Worm (Caenorhabditis elegans) whole organism, L4 larva: ENCODE measurements around the gene C01G12.5.

ENCODE experiments used
- F37D6.2 ChIP-seq: sonication (generic microtip); optimal IDR thresholded peaks from 2 replicates; lab custom pipeline; 2016; ENCODE audit warnings: mild to moderate bottlenecking, missing genetic modification characterization, missing compliant biosample characterization
- egl-27 ChIP-seq: sonication (generic microtip); optimal IDR thresholded peaks from 3 replicates; lab custom pipeline; 2017; ENCODE audit warnings: missing biosample characterization, missing genetic modification reagents, missing genetic modification characterization
- fkh-10 ChIP-seq: fragments of 150-350 bp; optimal IDR thresholded peaks from 2 replicates; lab custom pipeline; 2014; ENCODE audit warnings: missing biosample characterization, missing genetic modification reagents, missing genetic modification characterization
- fos-1 ChIP-seq: fragments of 150-350 bp; optimal IDR thresholded peaks from 2 replicates; lab custom pipeline; 2014; ENCODE audit warnings: missing biosample characterization, missing genetic modification characterization
- lin-13 ChIP-seq: fragments of 150-350 bp; optimal IDR thresholded peaks from 2 replicates; lab custom pipeline; 2014; ENCODE audit warnings: missing biosample characterization, missing genetic modification reagents, missing genetic modification characterization
- madf-5 ChIP-seq, 2 experiments: fragments of 200-800 bp; sonication (Bioruptor generic); IDR thresholded peaks; 2 replicates each; pipeline ENCODE4 v1.3.6; 2022; ENCODE audit warnings: missing compliant biosample characterization in 2 of 2, missing genetic modification characterization in 2 of 2
- nhr-10 ChIP-seq: fragments of 150-350 bp; optimal IDR thresholded peaks from 2 replicates; lab custom pipeline; 2014; ENCODE audit warnings: missing biosample characterization, missing genetic modification characterization
- nhr-11 ChIP-seq: fragments of 150-350 bp; optimal IDR thresholded peaks from 2 replicates; lab custom pipeline; 2014; ENCODE audit warnings: missing biosample characterization, missing genetic modification characterization
- unc-130 ChIP-seq: sonication (generic microtip); optimal IDR thresholded peaks from 2 replicates; lab custom pipeline; 2016; ENCODE audit warnings: missing genetic modification reagents, missing genetic modification characterization, missing compliant biosample characterization

- TF ChIP-seq nhr-11 (tag; lab: Kevin White, UChicago): no peak
- TF ChIP-seq fkh-10: no peak
- TF ChIP-seq nhr-10 (tag; lab: Kevin White, UChicago): no peak
- TF ChIP-seq fos-1: no peak
- no peak for TF ChIP-seq egl-27 (tag; lab: Kevin White, UChicago)
- no peak for TF ChIP-seq unc-130 (GFP tag; lab: Kevin White, UChicago)
- no peak for TF ChIP-seq lin-13
- TF ChIP-seq madf-5 (GFP tag; IDR thresholded peaks at IDR 0.05; lab: Robert Waterston, UW): no peak
- TF ChIP-seq F37D6.2: no peak
Observed at ce11 chrII:14616402-14616801, 29.1 kb upstream of the C01G12.5 start.
